Worm (Caenorhabditis elegans) whole organism, mixed stage, embryonic: ENCODE data around the gene Y80D3A.8.

ENCODE experiments used
- M03D4.4 ChIP-seq: sonication (generic microtip); optimal IDR thresholded peaks from 2 replicates; lab custom pipeline; 2017; ENCODE audit warnings: mild to moderate bottlenecking, missing genetic modification characterization, missing compliant biosample characterization
- bed-3 ChIP-seq: fragments of 200-800 bp; sonication (Bioruptor generic); optimal IDR thresholded peaks from 3 replicates; lab custom pipeline; 2018; ENCODE audit warnings: mild to moderate bottlenecking, missing genetic modification characterization, moderate library complexity, missing compliant biosample characterization
- blmp-1 ChIP-seq: fragments of 150-350 bp; optimal IDR thresholded peaks from 2 replicates; lab custom pipeline; 2014; ENCODE audit warnings: missing biosample characterization, missing genetic modification characterization
- ceh-83 ChIP-seq: fragments of 200-800 bp; sonication (Bioruptor generic); optimal IDR thresholded peaks from 2 replicates; lab custom pipeline; 2018; ENCODE audit warnings: mild to moderate bottlenecking, missing genetic modification characterization, missing compliant biosample characterization
- ces-1 ChIP-seq: fragments of 150-350 bp; optimal IDR thresholded peaks from 2 replicates; lab custom pipeline; 2014; ENCODE audit warnings: missing biosample characterization, missing genetic modification reagents, missing genetic modification characterization
- cnd-1 ChIP-seq: fragments of 200-800 bp; sonication (Bioruptor generic); optimal IDR thresholded peaks from 2 replicates; lab custom pipeline; 2018; ENCODE audit warnings: mild to moderate bottlenecking, missing genetic modification characterization, missing compliant biosample characterization
- drap-1 ChIP-seq: fragments of 200-800 bp; sonication (Bioruptor generic); optimal IDR thresholded peaks from 3 replicates; lab custom pipeline; 2018; ENCODE audit warnings: mild to moderate bottlenecking, missing genetic modification characterization, missing compliant biosample characterization
- elt-1 ChIP-seq: sonication (generic microtip); optimal IDR thresholded peaks from 2 replicates; lab custom pipeline; 2017; ENCODE audit warnings: missing genetic modification characterization, mild to moderate bottlenecking, missing compliant biosample characterization, antibody characterized with exemption, moderate library complexity, borderline replicate concordance; ENCODE audit not compliant: insufficient read depth
- elt-3 ChIP-seq: fragments of 150-350 bp; optimal IDR thresholded peaks from 2 replicates; lab custom pipeline; 2014; ENCODE audit warnings: missing biosample characterization, missing genetic modification characterization
- ham-2 ChIP-seq: fragments of 200-800 bp; sonication (Bioruptor generic); optimal IDR thresholded peaks from 2 replicates; lab custom pipeline; 2018; ENCODE audit warnings: mild to moderate bottlenecking, missing genetic modification characterization, missing compliant biosample characterization
- hlh-1 ChIP-seq: fragments of 150-350 bp; optimal IDR thresholded peaks from 2 replicates; lab custom pipeline; 2014; ENCODE audit warnings: missing biosample characterization, missing genetic modification reagents, missing genetic modification characterization
- lin-13 ChIP-seq: fragments of 150-350 bp; optimal IDR thresholded peaks from 2 replicates; lab custom pipeline; 2014; ENCODE audit warnings: missing biosample characterization, missing genetic modification characterization
- lin-32 ChIP-seq: fragments of 200-800 bp; sonication (Bioruptor generic); optimal IDR thresholded peaks from 2 replicates; lab custom pipeline; 2018; ENCODE audit warnings: mild to moderate bottlenecking, missing genetic modification characterization, missing compliant biosample characterization
- mab-5 ChIP-seq: fragments of 150-350 bp; optimal IDR thresholded peaks from 2 replicates; lab custom pipeline; 2014; ENCODE audit warnings: missing biosample characterization, missing genetic modification characterization
- mep-1 ChIP-seq: fragments of 150-350 bp; optimal IDR thresholded peaks from 2 replicates; lab custom pipeline; 2017; ENCODE audit warnings: missing biosample characterization, missing genetic modification reagents, missing genetic modification characterization, inconsistent platforms
- mls-2 ChIP-seq: sonication (generic microtip); optimal IDR thresholded peaks from 2 replicates; lab custom pipeline; 2016; ENCODE audit warnings: mild to moderate bottlenecking, missing genetic modification characterization, moderate library complexity, missing compliant biosample characterization
- nhr-12 ChIP-seq: fragments of 150-350 bp; optimal IDR thresholded peaks from 2 replicates; lab custom pipeline; 2014; ENCODE audit warnings: missing biosample characterization, missing genetic modification characterization
- nhr-2 ChIP-seq: fragments of 150-350 bp; optimal IDR thresholded peaks from 2 replicates; lab custom pipeline; 2014; ENCODE audit warnings: missing biosample characterization, missing genetic modification characterization
- nhr-237 ChIP-seq: fragments of 150-350 bp; optimal IDR thresholded peaks from 2 replicates; lab custom pipeline; 2014; ENCODE audit warnings: missing biosample characterization, missing genetic modification characterization
- nhr-28 ChIP-seq: fragments of 150-350 bp; optimal IDR thresholded peaks from 2 replicates; lab custom pipeline; 2014; ENCODE audit warnings: missing biosample characterization, missing genetic modification characterization
- nhr-76 ChIP-seq: sonication (generic microtip); optimal IDR thresholded peaks from 2 replicates; lab custom pipeline; 2017; ENCODE audit warnings: missing biosample characterization, missing genetic modification characterization
- pha-4 ChIP-seq: fragments of 150-350 bp; optimal IDR thresholded peaks from 2 replicates; lab custom pipeline; 2018; ENCODE audit warnings: missing biosample characterization, missing genetic modification reagents, missing genetic modification characterization
- snpc-4 ChIP-seq: fragments of 150-350 bp; optimal IDR thresholded peaks from 2 replicates; lab custom pipeline; 2014; ENCODE audit warnings: missing biosample characterization, missing genetic modification characterization
- sptf-1 ChIP-seq: sonication (generic microtip); optimal IDR thresholded peaks from 2 replicates; lab custom pipeline; 2017; ENCODE audit warnings: mild to moderate bottlenecking, missing genetic modification characterization, moderate library complexity, missing compliant biosample characterization
- tbx-8 ChIP-seq: fragments of 200-800 bp; sonication (Bioruptor generic); optimal IDR thresholded peaks from 2 replicates; lab custom pipeline; 2018; ENCODE audit warnings: mild to moderate bottlenecking, missing genetic modification characterization, moderate library complexity, missing compliant biosample characterization
- unc-39 ChIP-seq: fragments of 150-350 bp; optimal IDR thresholded peaks from 2 replicates; lab custom pipeline; 2014; ENCODE audit warnings: missing biosample characterization, missing genetic modification characterization
- zip-8 ChIP-seq: fragments of 150-350 bp; optimal IDR thresholded peaks from 2 replicates; lab custom pipeline; 2014; ENCODE audit warnings: missing biosample characterization, missing genetic modification characterization

Gene Y80D3A.8

DNA sequence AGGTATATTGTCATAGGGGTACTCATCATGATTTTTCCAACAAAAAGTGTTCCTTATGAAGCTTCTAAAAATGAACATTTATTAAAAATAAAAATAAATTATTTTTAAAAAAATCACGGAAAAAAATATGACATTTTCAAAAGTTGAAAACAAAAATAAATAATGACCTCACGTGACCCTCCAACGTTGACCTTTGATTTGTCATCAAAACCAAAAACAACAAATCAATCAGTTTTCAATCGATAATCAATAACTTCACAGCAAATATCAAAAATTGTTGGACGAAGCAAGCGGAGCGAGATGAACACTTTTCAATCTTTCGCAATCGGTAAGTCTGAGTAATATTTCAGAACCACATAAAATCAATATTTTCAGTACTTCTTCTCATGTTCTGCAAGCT lies at the start of gene Y80D3A.8:
Gene Y80D3A.8, plus strand, starts transcription at position 301 of the 400 bp plus-strand sequence.
- no peak for TF ChIP-seq lin-13 (tag; lab: Kevin White, UChicago)
- no peak for TF ChIP-seq elt-1 (tag; lab: Kevin White, UChicago)
- no peak for TF ChIP-seq ceh-83 (GFP tag; lab: Kevin White, UChicago)
- no peak for TF ChIP-seq blmp-1 (tag; lab: Kevin White, UChicago)
- TF ChIP-seq mls-2 (tag; lab: Kevin White, UChicago) = no peak
- TF ChIP-seq mab-5 (tag; lab: Kevin White, UChicago) = no peak
- TF ChIP-seq ces-1 (GFP tag; lab: Kevin White, UChicago) = no peak
- no peak for TF ChIP-seq hlh-1 (tag; lab: Kevin White, UChicago)

- TF ChIP-seq nhr-237 (tag; lab: Kevin White, UChicago) = no peak
- no peak for TF ChIP-seq cnd-1 (tag; lab: Kevin White, UChicago)
- no peak for TF ChIP-seq hlh-1 (tag; lab: Kevin White, UChicago)
- TF ChIP-seq snpc-4 (tag; lab: Kevin White, UChicago) = no peak
- TF ChIP-seq elt-1 (tag; lab: Kevin White, UChicago) = no peak
- TF ChIP-seq nhr-28 (tag; lab: Kevin White, UChicago) = no peak
- TF ChIP-seq mep-1 (tag; lab: Kevin White, UChicago) = peak; percentile 32
- no peak for TF ChIP-seq unc-39 (tag; lab: Kevin White, UChicago)
- TF ChIP-seq ces-1 (GFP tag; lab: Kevin White, UChicago) = peak; percentile 24
- no peak for TF ChIP-seq bed-3 (GFP tag; lab: Kevin White, UChicago)
- no peak for TF ChIP-seq mls-2 (tag; lab: Kevin White, UChicago)
- no peak for TF ChIP-seq drap-1 (GFP tag; lab: Kevin White, UChicago)
- TF ChIP-seq lin-32 (GFP tag; lab: Kevin White, UChicago) = no peak
- TF ChIP-seq blmp-1 (tag; lab: Kevin White, UChicago) = no peak
- TF ChIP-seq nhr-2 (tag; lab: Kevin White, UChicago) = no peak
- no peak for TF ChIP-seq ham-2 (GFP tag; lab: Kevin White, UChicago)
- peak; percentile 36 for TF ChIP-seq lin-13 (tag; lab: Kevin White, UChicago)
Observed at ce11 chrV:18894924-18895388, 45.5 kb upstream of the Y80D3A.8 start, which contains the start of gene emb-4. emb-4 (minus strand) TSS chrV:18894974.

- no peak for TF ChIP-seq sptf-1 (tag; lab: Kevin White, UChicago)
- TF ChIP-seq M03D4.4 (tag; lab: Kevin White, UChicago) = no peak
- TF ChIP-seq nhr-12 (tag; lab: Kevin White, UChicago) = no peak
- TF ChIP-seq, all 35 proteins: peak for 0
Observed at ce11 chrV:18900437-18900836, 40.0 kb upstream of the Y80D3A.8 start, which contains the start of gene nhr-243. nhr-243 (minus strand) TSS chrV:18900537.

- TF ChIP-seq hlh-1 (tag; lab: Kevin White, UChicago) = no peak
- no peak for TF ChIP-seq nhr-76
- no peak for TF ChIP-seq blmp-1 (tag; lab: Kevin White, UChicago)
- TF ChIP-seq M03D4.4 (tag; lab: Kevin White, UChicago) = no peak
- no peak for TF ChIP-seq ceh-83 (GFP tag; lab: Kevin White, UChicago)
- TF ChIP-seq zip-8 = no peak
- TF ChIP-seq bed-3 (GFP tag; lab: Kevin White, UChicago) = no peak
- no peak for TF ChIP-seq tbx-8 (GFP tag; lab: Kevin White, UChicago)
- no peak for TF ChIP-seq unc-39 (tag; lab: Kevin White, UChicago)
- TF ChIP-seq pha-4 (tag; lab: Kevin White, UChicago) = no peak
- TF ChIP-seq, all 35 proteins: peak for 0
Observed at ce11 chrV:18901530-18901929, 38.9 kb upstream of the Y80D3A.8 start.

ce11 chrV:18903472-18903871 lies 37.0 kb upstream of the Y80D3A.8 start, which contains the start of gene mihp-2:
mihp-2 (plus strand) TSS chrV:18903772.
- no peak for TF ChIP-seq lin-32 (GFP tag; lab: Kevin White, UChicago)
- TF ChIP-seq nhr-237 (tag; lab: Kevin White, UChicago) = no peak
- TF ChIP-seq hlh-1 (tag; lab: Kevin White, UChicago) = no peak

DNA sequence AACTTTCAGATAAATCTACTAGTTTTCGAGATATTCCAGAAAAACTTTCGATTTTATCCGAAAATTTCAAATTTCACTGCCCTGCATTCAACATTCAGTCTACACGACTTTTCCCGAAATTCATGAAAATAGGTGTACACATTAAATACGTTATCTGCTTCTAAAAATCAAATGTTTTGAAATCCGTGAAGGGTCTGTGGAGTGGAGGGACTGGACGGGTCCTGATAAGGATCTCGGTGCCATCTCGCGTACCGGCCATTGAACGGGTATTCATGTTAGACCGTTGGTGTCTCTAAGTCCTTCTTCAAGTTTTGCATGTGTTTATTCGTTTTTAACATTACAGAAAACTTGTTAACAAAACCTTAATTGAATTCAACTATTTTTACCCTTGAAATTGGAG lies 32.9 kb upstream of the Y80D3A.8 start:
- TF ChIP-seq elt-1 (tag; lab: Kevin White, UChicago) = peak; percentile 65
- TF ChIP-seq elt-3 (tag; lab: Kevin White, UChicago) = no peak
- no peak for TF ChIP-seq bed-3 (GFP tag; lab: Kevin White, UChicago)
